Worm (Caenorhabditis elegans): ENCODE results near the gene srd-29.

- TF ChIP-seq ztf-23 (GFP tag; IDR thresholded peaks at IDR 0.05) (no peak), flt-1 (GFP tag; IDR thresholded peaks at IDR 0.05) (no peak), ref-1 (GFP tag; conservative IDR thresholded peaks at IDR 0.05) (no peak), med-1 (GFP tag; optimal IDR thresholded peaks at IDR 0.05; ENCODE audit: insufficient read depth) (no peak), ztf-29 (GFP tag; IDR thresholded peaks at IDR 0.05) (no peak), klf-2 (GFP tag; conservative IDR thresholded peaks at IDR 0.05) (no peak)
Measured at ce11 chrV:7631732-7632131, 3.8 kb upstream of the srd-29 start, which contains the start of gene srd-25.
